Fruit fly (Drosophila melanogaster): Measurements from ENCODE around the gene Nin.

- no peak for TF ChIP-seq Myc (optimal IDR thresholded peaks at IDR 0.05)
- no peak for TF ChIP-seq ttk (optimal IDR thresholded peaks at IDR 0.05)
- TF ChIP-seq h (optimal IDR thresholded peaks at IDR 0.05): no peak
These were observed 14.7 kb upstream of the Nin start for dm6 chr2L:5292977-5293513.
